Fruit fly (Drosophila melanogaster) S2 (cell line): ENCODE measurements around the gene CG31141.

ENCODE experiments used
- CG8478 ChIP-seq: fragments of >200 bp; optimal IDR thresholded peaks from 2 replicates; lab custom pipeline; 2018
- CTCF ChIP-seq, 2 experiments: fragments of >200 bp; optimal IDR thresholded peaks; 2 replicates each; lab custom pipeline; 2018

- TF ChIP-seq CG8478 (lab: Kevin White, UChicago) (no peak), CTCF (optimal IDR thresholded peaks at IDR 0.05; lab: Kevin White, UChicago) (no peak)
Measured at dm6 chr3R:23920387-23920786, 2.7 kb upstream of the CG31141 start.
